Worm (Caenorhabditis elegans): ENCODE results near the gene F53A2.1.

- TF ChIP-seq nhr-23 (tag; optimal IDR thresholded peaks at IDR 0.05) (no peak), fkh-10 (GFP tag; optimal IDR thresholded peaks at IDR 0.05) (no peak), lin-15B (tag; optimal IDR thresholded peaks at IDR 0.05) (no peak), ceh-16 (tag; optimal IDR thresholded peaks at IDR 0.05) (no peak), unc-39 (tag; optimal IDR thresholded peaks at IDR 0.05) (no peak), ztf-11 (tag; optimal IDR thresholded peaks at IDR 0.05) (no peak), ZK546.5 (tag; optimal IDR thresholded peaks at IDR 0.05) (no peak), mdl-1 (tag; optimal IDR thresholded peaks at IDR 0.05) (no peak), ama-1 (optimal IDR thresholded peaks at IDR 0.05) (no peak), egl-27 (tag; optimal IDR thresholded peaks at IDR 0.05) (no peak)
Observed at ce11 chrIII:13346785-13347184, 22.1 kb upstream of the F53A2.1 start, which contains the start of gene mtm-6.

All from whole organism, L3 larva.